Worm (Caenorhabditis elegans): ENCODE data around the gene K07F5.12.

K07F5.12 gene

DNA sequence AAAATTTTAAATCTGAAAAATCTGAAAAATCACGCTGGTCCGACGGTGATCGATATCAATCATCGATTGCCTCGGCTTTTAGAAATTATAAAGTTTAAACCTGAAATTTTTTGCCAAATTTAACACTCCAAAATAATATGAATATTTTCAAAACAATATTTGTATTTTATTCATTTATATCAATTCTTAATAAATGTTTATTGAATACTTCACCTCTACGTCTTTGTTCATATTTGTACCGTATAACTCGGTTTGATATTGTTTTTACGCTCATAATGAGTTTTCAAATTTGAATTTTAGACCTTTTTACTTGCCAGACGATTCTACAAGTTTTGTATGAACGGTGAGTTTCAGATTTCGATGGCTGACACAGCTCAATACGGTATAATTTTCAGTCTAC is 9.0 kb downstream of the K07F5.12 start, which contains the start of the genes K07F5.15 and K07F5.22:
K07F5.15 (plus strand) TSS at position 301 of the 400 bp plus-strand sequence.
K07F5.22 (plus strand) TSS at position 301 of the 400 bp plus-strand sequence.
- TF ChIP-seq efl-1 (GFP tag; optimal IDR thresholded peaks at IDR 0.05): no peak
- TF ChIP-seq aptf-3 (GFP tag; IDR thresholded peaks at IDR 0.05): no peak
- no peak for TF ChIP-seq sptf-2 (GFP tag; optimal IDR thresholded peaks at IDR 0.05)
- TF ChIP-seq madf-6 (GFP tag; IDR thresholded peaks at IDR 0.05): no peak
- no peak for TF ChIP-seq hlh-26 (GFP tag; conservative IDR thresholded peaks at IDR 0.05)
- no peak for TF ChIP-seq ztf-25 (GFP tag; IDR thresholded peaks at IDR 0.05)

DNA sequence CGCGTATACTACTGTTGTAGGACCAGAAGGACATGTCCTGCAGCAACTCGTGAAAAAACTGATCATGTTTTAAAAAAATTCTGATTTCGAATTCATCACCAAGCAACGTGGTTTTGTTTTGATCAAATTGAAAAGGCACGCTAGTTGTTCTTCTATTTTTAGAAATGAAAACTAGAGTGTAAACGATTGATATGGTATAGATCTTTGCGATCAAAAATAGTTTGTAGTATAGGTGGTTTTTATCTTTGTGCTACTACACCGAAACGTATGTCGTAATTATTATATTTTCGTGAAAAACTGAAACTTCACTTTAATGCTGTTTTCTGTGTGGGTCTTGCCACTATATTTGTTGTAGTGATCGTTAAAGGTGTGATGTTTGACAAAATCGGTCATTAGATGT is 11.1 kb downstream of the K07F5.12 start:
- TF ChIP-seq B0035.1 (tag; optimal IDR thresholded peaks at IDR 0.05): no peak

DNA sequence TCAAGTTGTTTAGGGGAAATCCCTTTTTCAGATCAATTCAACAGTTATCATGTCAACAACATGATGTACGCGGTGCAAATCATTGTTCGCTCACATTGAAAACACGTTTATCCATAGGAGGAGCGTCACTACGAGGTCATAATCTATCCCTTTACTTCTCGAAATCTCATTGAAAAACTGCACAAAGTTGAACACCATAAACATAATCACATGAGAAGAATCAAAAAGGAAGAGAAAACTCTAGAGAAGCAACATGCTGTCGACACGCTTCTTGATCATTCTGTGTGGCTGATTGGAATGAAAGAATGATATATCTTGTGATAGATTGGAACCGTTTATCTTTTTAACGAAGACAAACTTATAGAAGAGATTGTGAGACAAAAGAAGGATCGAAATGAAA is 12.1 kb downstream of the K07F5.12 start:
- TF ChIP-seq snpc-1.3 (tag; optimal IDR thresholded peaks at IDR 0.05; ENCODE audit: insufficient read depth) (no peak), aptf-3 (GFP tag; IDR thresholded peaks at IDR 0.05) (no peak), hsf-1 (GFP tag; IDR thresholded peaks at IDR 0.05) (peak; percentile 76), C06A6.2 (GFP tag; conservative IDR thresholded peaks at IDR 0.05) (0 out of 2 replicates have a peak, but pooled peaks have one; percentile 19), ztf-25 (GFP tag; IDR thresholded peaks at IDR 0.05) (no peak), snpc-3.4 (tag; optimal IDR thresholded peaks at IDR 0.05) (no peak), lin-40 (tag; optimal IDR thresholded peaks at IDR 0.05) (peak; percentile 84), madf-8 (GFP tag; conservative IDR thresholded peaks at IDR 0.05) (no peak), F57A8.1 (GFP tag; optimal IDR thresholded peaks at IDR 0.05) (no peak), B0035.1 (tag; optimal IDR thresholded peaks at IDR 0.05) (no peak), nhr-80 (tag; optimal IDR thresholded peaks at IDR 0.05) (peak; percentile 3), somi-1 (GFP tag; optimal IDR thresholded peaks at IDR 0.05) (peak; percentile 96), ztf-3 (GFP tag; optimal IDR thresholded peaks at IDR 0.05) (no peak), nhr-179 (tag; optimal IDR thresholded peaks at IDR 0.05) (no peak), fkh-3 (tag; optimal IDR thresholded peaks at IDR 0.05) (no peak), lin-26 (GFP tag; IDR thresholded peaks at IDR 0.05) (peak; percentile 48; the same call in 1 of the 2 replicates), T07F8.4 (tag; optimal IDR thresholded peaks at IDR 0.05) (no peak), ztf-28 (GFP tag; IDR thresholded peaks at IDR 0.05) (no peak), atf-7 (tag; optimal IDR thresholded peaks at IDR 0.05) (no peak), chd-7 (tag; optimal IDR thresholded peaks at IDR 0.05) (peak; percentile 26), egrh-3 (GFP tag; IDR thresholded peaks at IDR 0.05) (no peak), ets-4 (GFP tag; optimal IDR thresholded peaks at IDR 0.05) (no peak), ztf-26 (tag; optimal IDR thresholded peaks at IDR 0.05) (peak; percentile 84), ZK185.1 (tag; optimal IDR thresholded peaks at IDR 0.05; ENCODE audit: poor library complexity, severe bottlenecking) (no peak), pbrm-1 (GFP tag; IDR thresholded peaks at IDR 0.05) (no peak), nfya-1 (tag; optimal IDR thresholded peaks at IDR 0.05; ENCODE audit: borderline replicate concordance, insufficient read depth) (no peak), nfya-2 (GFP tag; IDR thresholded peaks at IDR 0.05) (no peak), ceh-91 (GFP tag; IDR thresholded peaks at IDR 0.05) (no peak), unc-130 (GFP tag; optimal IDR thresholded peaks at IDR 0.05) (no peak), madf-3 (GFP tag; IDR thresholded peaks at IDR 0.05) (no peak), hmg-1.2 (GFP tag; IDR thresholded peaks at IDR 0.05) (no peak), die-1 (tag; optimal IDR thresholded peaks at IDR 0.05) (peak; percentile 55), let-607 (tag; optimal IDR thresholded peaks at IDR 0.05) (peak in 1 of 2 experiments; percentile 8), hrde-1 (tag; optimal IDR thresholded peaks at IDR 0.05; ENCODE audit: borderline replicate concordance) (no peak), egl-44 (GFP tag; IDR thresholded peaks at IDR 0.05) (no peak), tbp1 (GFP tag; optimal IDR thresholded peaks at IDR 0.05) (peak; percentile 3), D2030.7 (GFP tag; IDR thresholded peaks at IDR 0.05) (no peak), Y53G8AR.9 (GFP tag; conservative IDR thresholded peaks at IDR 0.05) (no peak), him-1 (tag; optimal IDR thresholded peaks at IDR 0.05) (no peak), dpl-1 (GFP tag; optimal IDR thresholded peaks at IDR 0.05) (no peak)

All from whole organism, young adult.